Worm (Caenorhabditis elegans) whole organism, early embryonic: Measurements from ENCODE around the gene F17C8.6.

Source experiments
- F13C5.2 ChIP-seq: sonication (generic microtip); optimal IDR thresholded peaks from 2 replicates; lab custom pipeline; 2017; ENCODE audit warnings: mild to moderate bottlenecking, missing genetic modification characterization, inconsistent platforms, missing compliant biosample characterization
- aly-1 ChIP-seq: sonication (generic microtip); optimal IDR thresholded peaks from 2 replicates; lab custom pipeline; 2016; ENCODE audit warnings: missing genetic modification characterization, missing compliant biosample characterization
- ama-1 ChIP-seq: fragments of 150-350 bp; optimal IDR thresholded peaks from 2 replicates; lab custom pipeline; 2014
- ceh-13 ChIP-seq: fragments of 200-800 bp; sonication (Bioruptor generic); optimal IDR thresholded peaks from 2 replicates; lab custom pipeline; 2018; ENCODE audit warnings: mild to moderate bottlenecking, missing genetic modification characterization, missing compliant biosample characterization
- flt-1 ChIP-seq: fragments of 200-800 bp; sonication (Bioruptor generic); IDR thresholded peaks from 2 replicates; pipeline ENCODE4 v1.3.6; 2022; ENCODE audit warnings: missing genetic modification characterization, missing compliant biosample characterization
- hnd-1 ChIP-seq: sonication (generic microtip); optimal IDR thresholded peaks from 2 replicates; lab custom pipeline; 2016; ENCODE audit warnings: missing genetic modification characterization, missing compliant biosample characterization
- pes-1 ChIP-seq: fragments of 200-800 bp; sonication (Bioruptor generic); IDR thresholded peaks from 2 replicates; pipeline ENCODE4 v1.3.6; 2022; ENCODE audit warnings: missing genetic modification reagents, missing genetic modification characterization, missing compliant biosample characterization
- scrt-1 ChIP-seq: fragments of 200-800 bp; sonication (Bioruptor generic); IDR thresholded peaks from 2 replicates; pipeline ENCODE4 v1.3.6; 2022; ENCODE audit warnings: missing genetic modification characterization, missing compliant biosample characterization
- tbx-37 ChIP-seq: fragments of 200-800 bp; sonication (Bioruptor generic); conservative IDR thresholded peaks from 2 replicates; pipeline ENCODE4 v1.3.6; 2022; ENCODE audit warnings: missing genetic modification reagents, missing genetic modification characterization, missing compliant biosample characterization

ce11 chrIII:4708909-4709308 is 36.9 kb downstream of the F17C8.6 start, which contains the start of gene T04A8.18:
- TF ChIP-seq F13C5.2 (tag; lab: Kevin White, UChicago) = no peak
- no peak for TF ChIP-seq flt-1
- TF ChIP-seq ama-1 (lab: Kevin White, UChicago) = no peak
- TF ChIP-seq scrt-1 (GFP tag; lab: Robert Waterston, UW) = no peak
- TF ChIP-seq tbx-37 (GFP tag; lab: Robert Waterston, UW) = no peak
- TF ChIP-seq hnd-1 (tag; lab: Kevin White, UChicago) = no peak
- no peak for TF ChIP-seq ceh-13 (GFP tag; lab: Kevin White, UChicago)
- no peak for TF ChIP-seq aly-1 (tag; lab: Kevin White, UChicago)
- TF ChIP-seq pes-1 (GFP tag; lab: Robert Waterston, UW) = no peak
